Fruit fly (Drosophila melanogaster) whole organism, embryonic: Measurements from ENCODE around the gene Son.

ENCODE experiments used
- Asciz ChIP-seq: fragments of 200-800 bp; sonication (Bioruptor generic); optimal IDR thresholded peaks from 2 replicates; lab custom pipeline; 2017; ENCODE audit warnings: missing biosample characterization, mild to moderate bottlenecking, missing genetic modification characterization, missing genetic modification reagents
- CG10543 ChIP-seq: fragments of 200-800 bp; sonication (Bioruptor generic); optimal IDR thresholded peaks from 3 replicates; lab custom pipeline; 2017; ENCODE audit warnings: missing biosample characterization, mild to moderate bottlenecking, missing genetic modification characterization, moderate library complexity
- CG11398 ChIP-seq: fragments of 200-800 bp; sonication (Bioruptor generic); optimal IDR thresholded peaks from 2 replicates; lab custom pipeline; 2016; ENCODE audit warnings: missing biosample characterization, missing genetic modification characterization
- CG12155 ChIP-seq: fragments of 200-800 bp; sonication (Bioruptor generic); optimal IDR thresholded peaks from 3 replicates; lab custom pipeline; 2016; ENCODE audit warnings: missing biosample characterization, missing genetic modification characterization
- CG12942 ChIP-seq: fragments of 200-800 bp; sonication (Bioruptor generic); optimal IDR thresholded peaks from 3 replicates; lab custom pipeline; 2016; ENCODE audit warnings: missing biosample characterization, missing genetic modification characterization
- CG13287 ChIP-seq: fragments of 200-800 bp; sonication (Bioruptor generic); IDR thresholded peaks from 2 replicates; pipeline ENCODE4 v1.3.6; 2022; ENCODE audit warnings: missing biosample characterization, missing genetic modification characterization; ENCODE audit not compliant: partially characterized antibody
- CG14050 ChIP-seq: fragments of 200-800 bp; sonication (Bioruptor generic); IDR thresholded peaks from 3 replicates; pipeline ENCODE4 v1.3.6; 2022; ENCODE audit warnings: missing biosample characterization, missing genetic modification characterization
- CG14441 ChIP-seq: fragments of 200-800 bp; sonication (Bioruptor generic); IDR thresholded peaks from 2 replicates; pipeline ENCODE4 v1.3.6; 2022; ENCODE audit warnings: missing biosample characterization, missing genetic modification characterization
- CG14965 ChIP-seq: fragments of 200-800 bp; sonication (Bioruptor generic); optimal IDR thresholded peaks from 2 replicates; lab custom pipeline; 2016; ENCODE audit warnings: missing biosample characterization, missing genetic modification characterization, borderline replicate concordance
- CG15269 ChIP-seq: fragments of 200-800 bp; sonication (Bioruptor generic); optimal IDR thresholded peaks from 2 replicates; lab custom pipeline; 2018; ENCODE audit warnings: missing biosample characterization, mild to moderate bottlenecking, missing genetic modification characterization, moderate library complexity
- CG16815 ChIP-seq: fragments of 200-800 bp; sonication (Bioruptor generic); optimal IDR thresholded peaks from 3 replicates; lab custom pipeline; 2017; ENCODE audit warnings: missing biosample characterization, mild to moderate bottlenecking, missing genetic modification characterization
- CG17186 ChIP-seq: fragments of 200-800 bp; sonication (Bioruptor generic); optimal IDR thresholded peaks from 3 replicates; lab custom pipeline; 2017; ENCODE audit warnings: missing biosample characterization, missing genetic modification reagents, missing genetic modification characterization
- CG17568 ChIP-seq: fragments of 200-800 bp; sonication (Bioruptor generic); optimal IDR thresholded peaks from 2 replicates; lab custom pipeline; 2018; ENCODE audit warnings: missing biosample characterization, mild to moderate bottlenecking, missing genetic modification characterization, moderate library complexity
- CG2129 ChIP-seq: fragments of 200-800 bp; sonication (Bioruptor generic); IDR thresholded peaks from 2 replicates; pipeline ENCODE4 v1.3.6; 2022; ENCODE audit warnings: missing biosample characterization, missing genetic modification characterization; ENCODE audit not compliant: partially characterized antibody
- CG3995 ChIP-seq: fragments of 200-800 bp; sonication (Bioruptor generic); optimal IDR thresholded peaks from 3 replicates; lab custom pipeline; 2016; ENCODE audit warnings: missing biosample characterization, missing genetic modification characterization
- CG6272 ChIP-seq: fragments of 200-800 bp; sonication (Bioruptor generic); IDR thresholded peaks from 2 replicates; pipeline ENCODE4 v1.3.6; 2022; ENCODE audit warnings: missing biosample characterization, missing genetic modification characterization
- CG6683 ChIP-seq: fragments of 200-800 bp; sonication (Bioruptor generic); optimal IDR thresholded peaks from 2 replicates; lab custom pipeline; 2017; ENCODE audit warnings: missing biosample characterization, mild to moderate bottlenecking, missing genetic modification characterization, missing genetic modification reagents
- CG7556 ChIP-seq: fragments of 200-800 bp; sonication (Bioruptor generic); optimal IDR thresholded peaks from 2 replicates; lab custom pipeline; 2017; ENCODE audit warnings: missing biosample characterization, mild to moderate bottlenecking, missing genetic modification characterization
- CG8924 ChIP-seq: fragments of 200-800 bp; optimal IDR thresholded peaks from 3 replicates; lab custom pipeline; 2019; ENCODE audit warnings: missing biosample characterization, mild to moderate bottlenecking, missing genetic modification characterization, moderate library complexity
- CG9437 ChIP-seq: fragments of 200-800 bp; sonication (Bioruptor generic); optimal IDR thresholded peaks from 2 replicates; lab custom pipeline; 2018; ENCODE audit warnings: missing biosample characterization, mild to moderate bottlenecking, missing genetic modification characterization
- CG9727 ChIP-seq: fragments of 200-800 bp; sonication (Bioruptor generic); optimal IDR thresholded peaks from 3 replicates; lab custom pipeline; 2017; ENCODE audit warnings: missing biosample characterization, mild to moderate bottlenecking, missing genetic modification characterization
- CoRest ChIP-seq: fragments of 200-800 bp; sonication (Bioruptor generic); optimal IDR thresholded peaks from 3 replicates; lab custom pipeline; 2018; ENCODE audit warnings: missing biosample characterization, mild to moderate bottlenecking, missing genetic modification characterization, moderate library complexity
- Dip3 ChIP-seq: fragments of 200-800 bp; sonication (Bioruptor generic); optimal IDR thresholded peaks from 3 replicates; lab custom pipeline; 2016; ENCODE audit warnings: missing biosample characterization, missing genetic modification characterization
- Doc3 ChIP-seq: fragments of 200-800 bp; sonication (Bioruptor generic); IDR thresholded peaks from 3 replicates; pipeline ENCODE4 v1.3.6; 2022; ENCODE audit warnings: missing biosample characterization, missing genetic modification characterization; ENCODE audit not compliant: partially characterized antibody
- ERR ChIP-seq: fragments of 200-800 bp; sonication (Bioruptor generic); optimal IDR thresholded peaks from 2 replicates; lab custom pipeline; 2016; ENCODE audit warnings: missing biosample characterization, missing genetic modification characterization
- Eip74EF ChIP-seq, 2 experiments: fragments of 200-800 bp in 1 of 2; fragments of >200 bp in 1 of 2; sonication (Bioruptor generic) in 1 of 2; optimal IDR thresholded peaks; 2 replicates each; lab custom pipeline; 2017 to 2019; ENCODE audit warnings: missing biosample characterization in 2 of 2, missing genetic modification characterization in 2 of 2, mild to moderate bottlenecking in 1 of 2, moderate library complexity in 1 of 2
- Gsc ChIP-seq: fragments of 200-800 bp; sonication (Bioruptor generic); IDR thresholded peaks from 2 replicates; pipeline ENCODE4 v1.3.6; 2022; ENCODE audit warnings: missing biosample characterization, missing genetic modification characterization
- HHEX ChIP-seq: fragments of 200-800 bp; sonication (Bioruptor generic); optimal IDR thresholded peaks from 3 replicates; lab custom pipeline; 2017; ENCODE audit warnings: missing biosample characterization, mild to moderate bottlenecking, missing genetic modification characterization, missing genetic modification reagents
- HmgD ChIP-seq: fragments of 200-800 bp; sonication (Bioruptor generic); optimal IDR thresholded peaks from 3 replicates; lab custom pipeline; 2016; ENCODE audit warnings: missing biosample characterization, missing genetic modification characterization
- Pdp1 ChIP-seq, 2 experiments: fragments of 200-800 bp; sonication (Bioruptor generic); optimal IDR thresholded peaks; 3 replicates each; lab custom pipeline; 2016; ENCODE audit warnings: missing biosample characterization in 2 of 2, missing genetic modification characterization in 2 of 2, mild to moderate bottlenecking in 1 of 2, moderate library complexity in 1 of 2
- Poxn ChIP-seq: fragments of 200-800 bp; sonication (Bioruptor generic); IDR thresholded peaks from 2 replicates; pipeline ENCODE4 v1.3.6; 2022; ENCODE audit warnings: missing biosample characterization, missing genetic modification characterization
- Ptx1 ChIP-seq: fragments of 200-800 bp; sonication (Bioruptor generic); IDR thresholded peaks from 2 replicates; pipeline ENCODE4 v1.3.6; 2022; ENCODE audit warnings: missing biosample characterization, missing genetic modification characterization
- Sox102F ChIP-seq: fragments of 200-800 bp; sonication (Bioruptor generic); optimal IDR thresholded peaks from 2 replicates; lab custom pipeline; 2018; ENCODE audit warnings: missing biosample characterization, mild to moderate bottlenecking, missing genetic modification characterization, moderate library complexity
- TFAM ChIP-seq: fragments of 200-800 bp; sonication (Bioruptor generic); optimal IDR thresholded peaks from 2 replicates; lab custom pipeline; 2017; ENCODE audit warnings: missing biosample characterization, missing genetic modification characterization, inconsistent platforms
- ac ChIP-seq: fragments of 200-800 bp; sonication (Bioruptor generic); optimal IDR thresholded peaks from 3 replicates; lab custom pipeline; 2017; ENCODE audit warnings: missing biosample characterization, mild to moderate bottlenecking, missing genetic modification characterization
- al ChIP-seq: fragments of 200-800 bp; sonication (Bioruptor generic); IDR thresholded peaks from 2 replicates; pipeline ENCODE4 v1.3.6; 2022; ENCODE audit warnings: missing biosample characterization, missing genetic modification characterization
- ato ChIP-seq: fragments of 200-800 bp; sonication (Bioruptor generic); IDR thresholded peaks from 2 replicates; pipeline ENCODE4 v1.3.6; 2022; ENCODE audit warnings: missing biosample characterization, missing genetic modification characterization; ENCODE audit not compliant: partially characterized antibody
- chn ChIP-seq: fragments of 200-800 bp; sonication (Bioruptor generic); optimal IDR thresholded peaks from 2 replicates; lab custom pipeline; 2016; ENCODE audit warnings: missing biosample characterization, missing genetic modification characterization
- danr ChIP-seq: fragments of 200-800 bp; sonication (Bioruptor generic); IDR thresholded peaks from 2 replicates; pipeline ENCODE4 v1.3.6; 2022; ENCODE audit warnings: missing biosample characterization, missing genetic modification characterization
- dimm ChIP-seq: fragments of 200-800 bp; sonication (Bioruptor generic); IDR thresholded peaks from 2 replicates; pipeline ENCODE4 v1.3.6; 2022; ENCODE audit warnings: missing biosample characterization, missing genetic modification characterization
- disco-r ChIP-seq: fragments of 200-800 bp; sonication (Bioruptor generic); optimal IDR thresholded peaks from 2 replicates; lab custom pipeline; 2016; ENCODE audit warnings: missing biosample characterization, missing genetic modification characterization
- dpn ChIP-seq, 2 experiments: fragments of 200-800 bp; sonication (Bioruptor generic); optimal IDR thresholded peaks; 3 replicates each; lab custom pipeline; 2016; ENCODE audit warnings: missing biosample characterization in 2 of 2, missing genetic modification characterization in 2 of 2
- ftz-f1 ChIP-seq: fragments of 200-800 bp; sonication (Bioruptor generic); optimal IDR thresholded peaks from 2 replicates; lab custom pipeline; 2016; ENCODE audit warnings: missing biosample characterization, missing genetic modification characterization
- ham ChIP-seq: fragments of 200-800 bp; sonication (Bioruptor generic); IDR thresholded peaks from 2 replicates; pipeline ENCODE4 v1.3.6; 2022; ENCODE audit warnings: missing biosample characterization, missing genetic modification characterization
- hth ChIP-seq: fragments of >200 bp; optimal IDR thresholded peaks from 2 replicates; lab custom pipeline; 2017; ENCODE audit warnings: inconsistent platforms
- pfk ChIP-seq: fragments of 200-800 bp; sonication (Bioruptor generic); optimal IDR thresholded peaks from 2 replicates; lab custom pipeline; 2018; ENCODE audit warnings: missing biosample characterization, mild to moderate bottlenecking, missing genetic modification characterization, moderate library complexity
- ranshi ChIP-seq: fragments of 200-800 bp; sonication (Bioruptor generic); IDR thresholded peaks from 2 replicates; pipeline ENCODE4 v1.3.6; 2022; ENCODE audit warnings: missing biosample characterization, missing genetic modification characterization
- sisA ChIP-seq: fragments of 200-800 bp; sonication (Bioruptor generic); IDR thresholded peaks from 2 replicates; pipeline ENCODE4 v1.3.6; 2022; ENCODE audit warnings: missing biosample characterization, missing genetic modification characterization
- trh ChIP-seq: fragments of 200-800 bp; sonication (Bioruptor generic); optimal IDR thresholded peaks from 2 replicates; lab custom pipeline; 2016; ENCODE audit warnings: missing biosample characterization, missing genetic modification characterization
- ttk ChIP-seq: fragments of 200-800 bp; sonication (Bioruptor generic); IDR thresholded peaks from 2 replicates; pipeline ENCODE4 v2.1.2; 2022; ENCODE audit warnings: missing biosample characterization, missing genetic modification characterization
- vfl ChIP-seq: fragments of 200-800 bp; sonication (Bioruptor generic); optimal IDR thresholded peaks from 2 replicates; lab custom pipeline; 2016; ENCODE audit warnings: missing biosample characterization, missing genetic modification characterization

Gene Son

dm6 chr3R:9618331-9618730 is 40.5 kb downstream of the Son start (continued):
- TF ChIP-seq ERR (GFP tag; lab: Kevin White, UChicago), result no peak
- peak; percentile 66 for TF ChIP-seq CoRest (tag; lab: Kevin White, UChicago)
- peak; percentile 86 for TF ChIP-seq Sox102F (GFP tag; lab: Kevin White, UChicago)
- TF ChIP-seq CG10543, result no peak
- peak; percentile 21 for TF ChIP-seq CG9437 (GFP tag; lab: Kevin White, UChicago)
- TF ChIP-seq danr (GFP tag; lab: Robert Waterston, UW), result peak; percentile 67
- TF ChIP-seq CG16815 (GFP tag; lab: Kevin White, UChicago), result peak; percentile 56
- TF ChIP-seq CG14050, result peak; percentile 64
- TF ChIP-seq CG11398, result peak; percentile 51
- peak; percentile 68 to 75 for TF ChIP-seq Pdp1 (GFP tag; optimal IDR thresholded peaks at IDR 0.05; lab: Kevin White, UChicago)
- no peak for TF ChIP-seq al (GFP tag; lab: Robert Waterston, UW)
- peak; percentile 2 for TF ChIP-seq CG6683
- no peak for TF ChIP-seq ftz-f1 (GFP tag; lab: Kevin White, UChicago)
- no peak for TF ChIP-seq ham (GFP tag; lab: Robert Waterston, UW)
- TF ChIP-seq Gsc (GFP tag; lab: Robert Waterston, UW), result peak; percentile 64
- TF ChIP-seq ttk, result peak; percentile 87
- TF ChIP-seq TFAM (GFP tag; lab: Kevin White, UChicago), result no peak
- TF ChIP-seq CG17568 (GFP tag; lab: Kevin White, UChicago), result peak; percentile 5
- peak; percentile 43 for TF ChIP-seq CG12155 (GFP tag; lab: Kevin White, UChicago)
- TF ChIP-seq dimm (GFP tag; lab: Robert Waterston, UW), result peak; percentile 58
- TF ChIP-seq chn (GFP tag; lab: Kevin White, UChicago), result peak; percentile 62
- peak; percentile 86 for TF ChIP-seq sisA
- TF ChIP-seq CG3995 (GFP tag; lab: Kevin White, UChicago), result no peak
- TF ChIP-seq CG14965 (GFP tag; lab: Kevin White, UChicago), result no peak
- TF ChIP-seq CG13287, result no peak
- no peak; the same call in none of the 2 replicates for TF ChIP-seq CG6272 (GFP tag; lab: Robert Waterston, UW)
- TF ChIP-seq Poxn (GFP tag; lab: Robert Waterston, UW), result no peak
- TF ChIP-seq Dip3, result peak; percentile 60
- TF ChIP-seq HHEX (GFP tag; lab: Kevin White, UChicago), result peak; percentile 60
- TF ChIP-seq CG7556 (GFP tag; lab: Kevin White, UChicago), result peak; percentile 44
- TF ChIP-seq Eip74EF (GFP tag; optimal IDR thresholded peaks at IDR 0.05; lab: Kevin White, UChicago), result peak in 1 of 2 experiments; percentile 48
- peak; percentile 83 for TF ChIP-seq Ptx1
- peak; percentile 51 for TF ChIP-seq CG12942
- TF ChIP-seq vfl (GFP tag; lab: Kevin White, UChicago), result no peak
- peak; percentile 67 to 76 for TF ChIP-seq dpn (GFP tag; optimal IDR thresholded peaks at IDR 0.05; lab: Kevin White, UChicago)
- TF ChIP-seq pfk (GFP tag; lab: Kevin White, UChicago), result no peak
- TF ChIP-seq ac (GFP tag; lab: Kevin White, UChicago), result peak; percentile 25
- TF ChIP-seq HmgD (GFP tag; lab: Kevin White, UChicago), result no peak
- peak; percentile 30 for TF ChIP-seq disco-r (GFP tag; lab: Kevin White, UChicago)
- TF ChIP-seq CG17186, result peak; percentile 35
- peak; percentile 71 for TF ChIP-seq Asciz (GFP tag; lab: Kevin White, UChicago)
- no peak for TF ChIP-seq Doc3
- TF ChIP-seq CG9727 (GFP tag; lab: Kevin White, UChicago), result peak; percentile 66
- peak; percentile 79 for TF ChIP-seq CG14441 (GFP tag; lab: Robert Waterston, UW)
- peak; percentile 23 for TF ChIP-seq trh
- TF ChIP-seq hth (lab: Kevin White, UChicago), result no peak
- no peak for TF ChIP-seq ato (GFP tag; lab: Robert Waterston, UW)
- TF ChIP-seq CG8924, result peak; percentile 54
- TF ChIP-seq CG2129 (GFP tag; lab: Robert Waterston, UW), result no peak
- TF ChIP-seq ranshi (GFP tag; lab: Robert Waterston, UW), result peak; percentile 74
- peak; percentile 71 for TF ChIP-seq CG15269 (tag; lab: Kevin White, UChicago)
